Worm (Caenorhabditis elegans) whole organism, young adult: ENCODE data around the gene gars-1.

Experiments used
- B0035.1 ChIP-seq: sonication (generic microtip); optimal IDR thresholded peaks from 2 replicates; lab custom pipeline; 2016; ENCODE audit warnings: missing genetic modification characterization, mild to moderate bottlenecking, missing compliant biosample characterization, missing genotype, missing genetic modification reagents
- C06A6.2 ChIP-seq: fragments of 200-800 bp; sonication (Bioruptor generic); conservative IDR thresholded peaks from 2 replicates; pipeline ENCODE4 v1.3.6; 2022; ENCODE audit warnings: missing genetic modification characterization, missing compliant biosample characterization
- F33H1.4 ChIP-seq: fragments of 200-800 bp; sonication (Bioruptor generic); IDR thresholded peaks from 2 replicates; pipeline ENCODE4 v1.3.6; 2022; ENCODE audit warnings: missing genetic modification reagents, missing genetic modification characterization, missing compliant biosample characterization
- F37B4.10 ChIP-seq: fragments of 200-800 bp; sonication (Bioruptor generic); IDR thresholded peaks from 2 replicates; pipeline ENCODE4 v1.3.6; 2022; ENCODE audit warnings: missing genetic modification characterization, missing compliant biosample characterization
- F49E8.2 ChIP-seq: sonication (generic microtip); optimal IDR thresholded peaks from 3 replicates; lab custom pipeline; 2017; ENCODE audit warnings: missing genetic modification characterization, mild to moderate bottlenecking, missing compliant biosample characterization, antibody characterized with exemption, moderate library complexity; ENCODE audit not compliant: insufficient read depth
- Y79H2A.3 ChIP-seq: fragments of 200-800 bp; sonication (Bioruptor generic); conservative IDR thresholded peaks from 2 replicates; pipeline ENCODE4 v1.3.6; 2022; ENCODE audit warnings: missing genetic modification reagents, missing genetic modification characterization, missing compliant biosample characterization
- Y95B8A.8 ChIP-seq: fragments of 200-800 bp; sonication (Bioruptor generic); IDR thresholded peaks from 2 replicates; pipeline ENCODE4 v1.3.6; 2022; ENCODE audit warnings: missing genetic modification reagents, missing genetic modification characterization, missing compliant biosample characterization
- athp-1 ChIP-seq: sonication (generic microtip); optimal IDR thresholded peaks from 2 replicates; lab custom pipeline; 2017; ENCODE audit warnings: mild to moderate bottlenecking, missing genetic modification characterization, missing compliant biosample characterization
- attf-5 ChIP-seq: fragments of 200-800 bp; sonication (Bioruptor generic); optimal IDR thresholded peaks from 2 replicates; lab custom pipeline; 2018; ENCODE audit warnings: mild to moderate bottlenecking, missing genetic modification characterization, missing compliant biosample characterization
- ceh-100 ChIP-seq: fragments of 200-800 bp; sonication (Bioruptor generic); IDR thresholded peaks from 2 replicates; pipeline ENCODE4 v1.3.6; 2022; ENCODE audit warnings: missing genetic modification reagents, missing genetic modification characterization, missing compliant biosample characterization
- ceh-91 ChIP-seq: fragments of 200-800 bp; sonication (Bioruptor generic); IDR thresholded peaks from 2 replicates; pipeline ENCODE4 v1.3.6; 2022; ENCODE audit warnings: missing genetic modification reagents, missing genetic modification characterization, missing compliant biosample characterization
- chd-7 ChIP-seq: sonication (generic microtip); optimal IDR thresholded peaks from 2 replicates; lab custom pipeline; 2016; ENCODE audit warnings: mild to moderate bottlenecking, missing genetic modification characterization, moderate library complexity, missing compliant biosample characterization
- efl-1 ChIP-seq: fragments of 150-350 bp; optimal IDR thresholded peaks from 2 replicates; lab custom pipeline; 2014; ENCODE audit warnings: missing biosample characterization, missing genetic modification reagents, missing genetic modification characterization
- hrde-1 ChIP-seq: sonication (generic microtip); optimal IDR thresholded peaks from 2 replicates; lab custom pipeline; 2016; ENCODE audit warnings: missing genetic modification characterization, mild to moderate bottlenecking, missing compliant biosample characterization, moderate library complexity, missing genotype, missing genetic modification reagents, borderline replicate concordance
- hsf-1 ChIP-seq: fragments of 200-800 bp; sonication (Bioruptor generic); IDR thresholded peaks from 2 replicates; pipeline ENCODE4 v1.3.6; 2022; ENCODE audit warnings: missing genetic modification reagents, missing genetic modification characterization, missing compliant biosample characterization
- let-526 ChIP-seq: fragments of 200-800 bp; sonication (Bioruptor generic); IDR thresholded peaks from 2 replicates; pipeline ENCODE4 v1.3.6; 2022; ENCODE audit warnings: missing genetic modification reagents, missing genetic modification characterization, missing compliant biosample characterization
- lin-35 ChIP-seq, 3 experiments: fragments of 150-350 bp in 2 of 3; sonication (generic microtip) in 1 of 3; optimal IDR thresholded peaks; 2 replicates each; lab custom pipeline; 2014 to 2018; ENCODE audit warnings: missing biosample characterization in 3 of 3, missing genetic modification characterization in 3 of 3, missing genetic modification reagents in 3 of 3
- lin-40 ChIP-seq: sonication (generic microtip); optimal IDR thresholded peaks from 2 replicates; lab custom pipeline; 2016; ENCODE audit warnings: missing genetic modification characterization, mild to moderate bottlenecking, missing compliant biosample characterization, missing genotype, missing genetic modification reagents
- lsl-1 ChIP-seq: fragments of 200-800 bp; sonication (Bioruptor generic); optimal IDR thresholded peaks from 2 replicates; lab custom pipeline; 2018; ENCODE audit warnings: mild to moderate bottlenecking, missing genetic modification characterization, moderate library complexity, missing compliant biosample characterization
- madf-3 ChIP-seq: fragments of 200-800 bp; sonication (Bioruptor generic); IDR thresholded peaks from 2 replicates; pipeline ENCODE4 v1.3.6; 2022; ENCODE audit warnings: missing genetic modification reagents, missing genetic modification characterization, missing compliant biosample characterization
- madf-6 ChIP-seq: fragments of 200-800 bp; sonication (Bioruptor generic); IDR thresholded peaks from 2 replicates; pipeline ENCODE4 v1.3.6; 2022; ENCODE audit warnings: missing genetic modification reagents, missing genetic modification characterization, missing compliant biosample characterization
- madf-8 ChIP-seq: fragments of 200-800 bp; sonication (Bioruptor generic); conservative IDR thresholded peaks from 2 replicates; pipeline ENCODE4 v1.3.6; 2022; ENCODE audit warnings: missing genetic modification reagents, missing genetic modification characterization, missing compliant biosample characterization
- mel-28 ChIP-seq: sonication (generic microtip); optimal IDR thresholded peaks from 2 replicates; lab custom pipeline; 2016; ENCODE audit warnings: borderline replicate concordance, mild to moderate bottlenecking, missing genetic modification characterization, missing compliant biosample characterization
- nfyb-1 ChIP-seq: fragments of 200-800 bp; sonication (Bioruptor generic); IDR thresholded peaks from 2 replicates; pipeline ENCODE4 v1.3.6; 2022; ENCODE audit warnings: missing genetic modification reagents, missing genetic modification characterization, missing compliant biosample characterization
- rcor-1 ChIP-seq: fragments of 200-800 bp; sonication (Bioruptor generic); IDR thresholded peaks from 2 replicates; pipeline ENCODE4 v1.3.6; 2022; ENCODE audit warnings: missing genetic modification reagents, missing genetic modification characterization, missing compliant biosample characterization
- sdz-38 ChIP-seq: sonication (generic microtip); optimal IDR thresholded peaks from 2 replicates; lab custom pipeline; 2016; ENCODE audit warnings: missing genotype, missing genetic modification characterization, missing compliant biosample characterization
- snpc-1.1 ChIP-seq: sonication (generic microtip); optimal IDR thresholded peaks from 2 replicates; lab custom pipeline; 2017; ENCODE audit warnings: missing genetic modification characterization, mild to moderate bottlenecking, missing compliant biosample characterization, antibody characterized with exemption, moderate library complexity, missing genotype, missing genetic modification reagents; ENCODE audit not compliant: insufficient read depth
- snpc-3.4 ChIP-seq: sonication (generic microtip); optimal IDR thresholded peaks from 2 replicates; lab custom pipeline; 2017; ENCODE audit warnings: missing genetic modification characterization, mild to moderate bottlenecking, missing compliant biosample characterization, antibody characterized with exemption, moderate library complexity, missing genotype, missing genetic modification reagents
- somi-1 ChIP-seq: fragments of 200-800 bp; sonication (Bioruptor generic); optimal IDR thresholded peaks from 2 replicates; lab custom pipeline; 2018; ENCODE audit warnings: mild to moderate bottlenecking, missing genetic modification characterization, missing compliant biosample characterization
- unc-130 ChIP-seq: sonication (generic microtip); optimal IDR thresholded peaks from 2 replicates; lab custom pipeline; 2016; ENCODE audit warnings: missing genetic modification reagents, missing genetic modification characterization, missing compliant biosample characterization
- unc-62 ChIP-seq: fragments of 150-350 bp; optimal IDR thresholded peaks from 2 replicates; lab custom pipeline; 2014; ENCODE audit warnings: missing biosample characterization, missing genetic modification reagents, missing genetic modification characterization
- xnd-1 ChIP-seq: sonication (generic microtip); optimal IDR thresholded peaks from 2 replicates; lab custom pipeline; 2016; ENCODE audit warnings: missing genotype, missing genetic modification reagents, missing genetic modification characterization, missing compliant biosample characterization
- ztf-22 ChIP-seq: fragments of 200-800 bp; sonication (Bioruptor generic); optimal IDR thresholded peaks from 2 replicates; lab custom pipeline; 2018; ENCODE audit warnings: mild to moderate bottlenecking, missing genetic modification characterization, moderate library complexity, missing compliant biosample characterization

gars-1 gene

DNA sequence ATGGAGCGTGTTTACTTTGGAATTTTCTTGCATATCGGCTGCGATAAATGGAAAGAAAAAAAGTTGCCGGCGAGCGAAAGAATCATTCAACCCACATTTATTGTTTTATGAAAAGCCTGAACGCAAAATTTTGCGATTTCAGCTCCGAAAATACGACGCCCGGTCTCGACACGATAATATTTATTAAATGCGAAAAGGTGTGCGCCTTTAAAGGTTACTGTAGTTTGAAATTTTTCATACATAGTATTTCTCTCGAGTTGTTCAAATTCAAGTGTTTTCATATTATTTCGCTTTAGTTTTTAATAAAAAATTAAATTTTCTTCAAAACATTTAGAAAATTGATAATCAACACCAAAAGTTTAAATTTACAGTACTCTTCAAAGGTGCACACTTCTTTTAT is 45.6 kb upstream of the gars-1 start, which contains the start of gene syx-16 (continued):
- TF ChIP-seq chd-7 (tag; lab: Kevin White, UChicago) (no peak), xnd-1 (peak; percentile 82), let-526 (GFP tag; lab: Robert Waterston, UW) (no peak), hsf-1 (GFP tag; lab: Robert Waterston, UW) (no peak), F37B4.10 (no peak), madf-3 (no peak), rcor-1 (GFP tag; lab: Robert Waterston, UW) (no peak), C06A6.2 (GFP tag; lab: Robert Waterston, UW) (no peak), madf-8 (GFP tag; lab: Robert Waterston, UW) (peak; percentile 90)

DNA sequence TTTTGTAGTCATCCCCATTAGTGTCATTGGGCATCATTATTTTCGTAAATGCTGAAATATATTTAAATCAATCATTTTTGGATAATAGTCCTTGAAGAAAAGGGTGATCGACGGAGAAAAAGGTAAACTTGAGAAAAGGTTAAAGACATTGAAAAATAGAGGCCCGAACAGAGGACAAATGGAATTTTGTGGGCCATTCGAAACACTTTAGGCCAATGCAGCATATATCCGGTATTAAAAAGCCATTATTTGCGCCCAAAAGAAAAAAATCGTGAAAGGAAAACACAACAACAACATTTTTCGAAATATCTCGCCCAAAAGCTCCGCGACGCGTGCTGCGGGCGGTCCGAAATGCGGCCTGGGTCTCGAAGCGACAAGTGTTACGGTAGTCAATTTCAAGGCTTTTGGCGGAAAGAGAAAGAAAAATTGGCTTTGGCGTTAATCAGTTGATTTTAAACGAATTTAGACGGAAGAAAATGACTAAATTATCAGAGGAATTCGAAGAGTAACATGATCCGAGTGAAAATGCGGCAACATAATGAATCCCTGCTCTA is 43.5 kb upstream of the gars-1 start, which contains the start of gene morc-1:
Gene morc-1, minus strand, starts transcription at position 51 of the 554 bp plus-strand sequence.
- TF ChIP-seq snpc-3.4 (tag; lab: Kevin White, UChicago) = peak; percentile 2
- peak; percentile 69 for TF ChIP-seq lsl-1 (GFP tag; lab: Kevin White, UChicago)
- 0 out of 2 replicates have a peak, but pooled peaks have one; percentile 30 for TF ChIP-seq ceh-91 (GFP tag; lab: Robert Waterston, UW)
- TF ChIP-seq efl-1 (GFP tag; lab: Kevin White, UChicago) = peak; percentile 11
- TF ChIP-seq unc-62 (GFP tag; lab: Kevin White, UChicago) = no peak
- peak; percentile 55; the same call in 1 of the 2 replicates for TF ChIP-seq madf-6
- no peak for TF ChIP-seq sdz-38 (tag; lab: Kevin White, UChicago)
- TF ChIP-seq F33H1.4 (GFP tag; lab: Robert Waterston, UW) = peak; percentile 62; the same call in 1 of the 2 replicates
- TF ChIP-seq, all 124 proteins: peak for 6

DNA sequence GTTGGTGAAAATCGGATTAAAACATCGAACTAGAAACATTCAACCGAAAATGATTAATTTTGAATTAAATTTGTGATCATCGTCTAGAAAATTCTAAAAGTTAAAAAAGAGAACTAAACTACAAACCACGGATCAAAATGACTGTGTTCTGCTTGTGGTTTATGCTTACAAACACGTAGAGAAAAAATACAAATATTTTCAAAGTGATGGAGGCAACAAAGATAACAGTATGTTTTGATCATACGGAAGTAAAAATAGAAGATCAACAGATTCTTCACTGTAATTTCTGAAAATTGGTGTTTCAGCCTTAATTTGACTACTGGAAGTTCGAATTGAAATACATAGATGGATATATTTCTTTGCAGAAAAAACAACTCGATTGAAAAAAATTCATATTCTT is 39.9 kb upstream of the gars-1 start:
- TF ChIP-seq hrde-1 (tag; lab: Kevin White, UChicago) = peak; percentile 84
- peak; percentile 45 for TF ChIP-seq F49E8.2 (tag; lab: Kevin White, UChicago)
- TF ChIP-seq snpc-1.1 (tag; lab: Kevin White, UChicago) = no peak
- no peak for TF ChIP-seq somi-1
- TF ChIP-seq unc-62 (GFP tag; lab: Kevin White, UChicago) = no peak
- TF ChIP-seq madf-3 = 0 out of 2 replicates have a peak, but pooled peaks have one; percentile 59
- no peak for TF ChIP-seq mel-28 (tag; lab: Kevin White, UChicago)
- no peak for TF ChIP-seq lin-40 (tag; lab: Kevin White, UChicago)
- TF ChIP-seq B0035.1 (tag; lab: Kevin White, UChicago) = no peak
- TF ChIP-seq ceh-100 (GFP tag; lab: Robert Waterston, UW) = no peak
- no peak for TF ChIP-seq lin-35 (GFP tag; optimal IDR thresholded peaks at IDR 0.05; lab: Kevin White, UChicago)
- TF ChIP-seq ztf-22 (GFP tag; lab: Kevin White, UChicago) = no peak
- TF ChIP-seq attf-5 (GFP tag; lab: Kevin White, UChicago) = no peak
- TF ChIP-seq Y95B8A.8 (GFP tag; lab: Robert Waterston, UW) = no peak
- 0 out of 2 replicates have a peak, but pooled peaks have one; percentile 29 for TF ChIP-seq nfyb-1 (GFP tag; lab: Robert Waterston, UW)
- TF ChIP-seq madf-6 = 0 out of 2 replicates have a peak, but pooled peaks have one; percentile 20
- peak; percentile 40 for TF ChIP-seq unc-130 (GFP tag; lab: Kevin White, UChicago)
- TF ChIP-seq athp-1 (tag; lab: Kevin White, UChicago) = no peak
- TF ChIP-seq Y79H2A.3 (GFP tag; lab: Robert Waterston, UW) = no peak
